Worm (Caenorhabditis elegans): ENCODE measurements around the gene nsy-7.
A peak's percentile ranks its signal among the peaks of the same experiment; 100 is the strongest.

Gene nsy-7

DNA sequence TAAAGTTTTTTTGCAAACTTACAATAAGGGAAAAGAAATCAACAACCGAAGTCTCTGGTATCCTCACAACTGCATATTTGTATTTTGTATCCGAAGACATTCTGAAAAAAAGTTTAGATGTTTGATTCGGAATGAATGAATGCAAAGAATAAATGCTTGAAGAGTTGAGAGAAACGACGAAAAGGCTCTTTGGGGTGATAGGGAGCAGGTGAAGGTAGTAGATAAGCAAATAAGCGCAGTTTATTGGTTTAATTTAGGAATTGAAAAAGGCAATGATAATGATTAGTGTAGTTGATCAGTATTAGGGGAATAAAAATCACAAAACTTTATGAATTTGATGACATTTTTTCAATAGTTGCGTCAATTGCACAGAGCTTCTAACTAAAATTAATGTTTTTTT, at the start of gene nsy-7:
Gene nsy-7 (minus strand): TSS at position 101 of the 400 bp plus-strand sequence.
- TF ChIP-seq fos-1 (tag; optimal IDR thresholded peaks at IDR 0.05) = peak; percentile 0
- no peak for TF ChIP-seq gmeb-1 (tag; optimal IDR thresholded peaks at IDR 0.05)

- TF ChIP-seq nhr-23 (tag; optimal IDR thresholded peaks at IDR 0.05) (no peak), lin-13 (GFP tag; optimal IDR thresholded peaks at IDR 0.05) (no peak), ztf-4 (tag; optimal IDR thresholded peaks at IDR 0.05) (no peak), gmeb-1 (tag; optimal IDR thresholded peaks at IDR 0.05) (no peak), sma-9 (GFP tag; optimal IDR thresholded peaks at IDR 0.05) (peak; percentile 6), sma-9 (tag; optimal IDR thresholded peaks at IDR 0.05) (no peak), nhr-11 (tag; optimal IDR thresholded peaks at IDR 0.05) (no peak), nhr-25 (tag; optimal IDR thresholded peaks at IDR 0.05) (peak; percentile 20), nhr-10 (tag; optimal IDR thresholded peaks at IDR 0.05) (no peak), blmp-1 (tag; optimal IDR thresholded peaks at IDR 0.05; ENCODE audit: insufficient read depth) (no peak), snpc-4 (tag; optimal IDR thresholded peaks at IDR 0.05) (no peak), elt-1 (tag; optimal IDR thresholded peaks at IDR 0.05) (no peak), nhr-21 (tag; optimal IDR thresholded peaks at IDR 0.05) (no peak), egl-27 (tag; optimal IDR thresholded peaks at IDR 0.05) (no peak), nhr-77 (tag; optimal IDR thresholded peaks at IDR 0.05) (no peak), peb-1 (tag; optimal IDR thresholded peaks at IDR 0.05) (no peak), ztf-1 (GFP tag; conservative IDR thresholded peaks at IDR 0.05) (no peak), elt-3 (tag; optimal IDR thresholded peaks at IDR 0.05) (no peak), aly-2 (tag; optimal IDR thresholded peaks at IDR 0.05) (no peak), R02D3.7 (tag; optimal IDR thresholded peaks at IDR 0.05) (no peak), mdl-1 (tag; optimal IDR thresholded peaks at IDR 0.05) (peak in 1 of 2 experiments; percentile 44), nhr-6 (tag; optimal IDR thresholded peaks at IDR 0.05) (no peak), alr-1 (tag; optimal IDR thresholded peaks at IDR 0.05) (no peak), lsy-2 (tag; optimal IDR thresholded peaks at IDR 0.05) (peak in 1 of 2 experiments; percentile 69), lin-39 (tag; optimal IDR thresholded peaks at IDR 0.05) (no peak), ztf-11 (tag; optimal IDR thresholded peaks at IDR 0.05) (no peak), crh-2 (tag; optimal IDR thresholded peaks at IDR 0.05) (peak; percentile 58), C34F6.9 (tag; optimal IDR thresholded peaks at IDR 0.05) (peak; percentile 81), skn-1 (tag; optimal IDR thresholded peaks at IDR 0.05) (no peak), fos-1 (tag; optimal IDR thresholded peaks at IDR 0.05) (peak; percentile 45), ceh-16 (tag; optimal IDR thresholded peaks at IDR 0.05) (no peak), unc-55 (GFP tag; optimal IDR thresholded peaks at IDR 0.05) (peak; percentile 76), nhr-12 (tag; optimal IDR thresholded peaks at IDR 0.05) (no peak), ceh-82 (tag; optimal IDR thresholded peaks at IDR 0.05) (no peak), lin-11 (tag; optimal IDR thresholded peaks at IDR 0.05) (peak; percentile 36), ZK546.5 (tag; optimal IDR thresholded peaks at IDR 0.05) (no peak), sem-4 (tag; optimal IDR thresholded peaks at IDR 0.05) (no peak), zag-1 (tag; optimal IDR thresholded peaks at IDR 0.05) (no peak), mbf-1 (tag; optimal IDR thresholded peaks at IDR 0.05) (no peak), unc-62 (GFP tag; optimal IDR thresholded peaks at IDR 0.05) (no peak), mab-5 (tag; optimal IDR thresholded peaks at IDR 0.05) (no peak), F13H6.1 (tag; optimal IDR thresholded peaks at IDR 0.05) (peak; percentile 43), unc-39 (tag; optimal IDR thresholded peaks at IDR 0.05) (no peak), dmd-4 (tag; optimal IDR thresholded peaks at IDR 0.05) (no peak), sma-3 (GFP tag; optimal IDR thresholded peaks at IDR 0.05) (no peak), nhr-129 (tag; optimal IDR thresholded peaks at IDR 0.05) (peak; percentile 80), Y55F3AM.14 (GFP tag; optimal IDR thresholded peaks at IDR 0.05) (no peak), ama-1 (optimal IDR thresholded peaks at IDR 0.05) (no peak), nhr-237 (tag; optimal IDR thresholded peaks at IDR 0.05) (no peak)
Observed at ce11 chrIV:8136005-8136512, 49.6 kb upstream of the nsy-7 start, which contains the start of the genes isp-1 and islo-1. Gene isp-1, minus strand, starts transcription at chrIV:8136055. Gene islo-1, plus strand, starts transcription at chrIV:8136389.
